Fruit fly (Drosophila melanogaster) whole organism, embryonic: ENCODE data around the gene Wdr59.

Experiments
- Awh ChIP-seq: fragments of 200-800 bp; sonication (Bioruptor generic); IDR thresholded peaks from 2 replicates; pipeline ENCODE4, ENCODE4 v1.3.6; 2022; ENCODE audit warnings: missing biosample characterization, missing genetic modification characterization
- CG15479 ChIP-seq: fragments of 200-800 bp; sonication (Bioruptor generic); optimal IDR thresholded peaks from 3 replicates; lab custom pipeline; 2019; ENCODE audit warnings: missing biosample characterization, mild to moderate bottlenecking, missing genetic modification characterization, moderate library complexity
- CG15601 ChIP-seq: fragments of 200-800 bp; sonication (Bioruptor generic); optimal IDR thresholded peaks from 3 replicates; lab custom pipeline; 2019; ENCODE audit warnings: missing biosample characterization, mild to moderate bottlenecking, missing genetic modification characterization, moderate library complexity
- CG18476 ChIP-seq: fragments of 200-800 bp; sonication (Bioruptor generic); optimal IDR thresholded peaks from 2 replicates; lab custom pipeline; 2016; ENCODE audit warnings: missing biosample characterization, mild to moderate bottlenecking, missing genetic modification characterization
- CG32767 ChIP-seq: fragments of 200-800 bp; sonication (Bioruptor generic); IDR thresholded peaks from 2 replicates; pipeline ENCODE4 v1.3.6; 2022; ENCODE audit warnings: missing biosample characterization, missing genetic modification characterization
- CG3407 ChIP-seq: fragments of 200-800 bp; sonication (Bioruptor generic); optimal IDR thresholded peaks from 2 replicates; lab custom pipeline; 2018; ENCODE audit warnings: missing biosample characterization, mild to moderate bottlenecking, missing genetic modification characterization
- CG4282 ChIP-seq: fragments of 200-800 bp; sonication (Bioruptor generic); optimal IDR thresholded peaks from 2 replicates; lab custom pipeline; 2016; ENCODE audit warnings: missing biosample characterization, missing genetic modification characterization
- CG4360 ChIP-seq: fragments of 200-800 bp; sonication (Bioruptor generic); IDR thresholded peaks from 2 replicates; pipeline ENCODE4 v1.3.6; 2022; ENCODE audit warnings: missing biosample characterization, missing genetic modification characterization
- CG4404 ChIP-seq: fragments of 200-800 bp; sonication (Bioruptor generic); IDR thresholded peaks from 2 replicates; pipeline ENCODE4 v1.3.6; 2022; ENCODE audit warnings: missing biosample characterization, missing genetic modification characterization
- CG7357 ChIP-seq: fragments of 200-800 bp; sonication (Bioruptor generic); IDR thresholded peaks from 3 replicates; pipeline ENCODE4 v1.3.6; 2022; ENCODE audit warnings: missing biosample characterization, missing genetic modification characterization
- CG8281 ChIP-seq: fragments of 200-800 bp; sonication (Bioruptor generic); optimal IDR thresholded peaks from 2 replicates; lab custom pipeline; 2018; ENCODE audit warnings: missing biosample characterization, mild to moderate bottlenecking, missing genetic modification characterization, moderate library complexity
- CG9797 ChIP-seq: fragments of 200-800 bp; sonication (Bioruptor generic); optimal IDR thresholded peaks from 3 replicates; lab custom pipeline; 2018; ENCODE audit warnings: missing biosample characterization, mild to moderate bottlenecking, missing genetic modification characterization
- CTCF ChIP-seq: fragments of 200-800 bp; sonication (Bioruptor generic); optimal IDR thresholded peaks from 2 replicates; lab custom pipeline; 2017; ENCODE audit warnings: missing biosample characterization, mild to moderate bottlenecking, missing genetic modification characterization, moderate library complexity
- Camta ChIP-seq: fragments of 200-800 bp; sonication (Bioruptor generic); optimal IDR thresholded peaks from 2 replicates; lab custom pipeline; 2016; ENCODE audit warnings: missing biosample characterization, missing genetic modification characterization
- D19B ChIP-seq: fragments of 200-800 bp; sonication (Bioruptor generic); optimal IDR thresholded peaks from 2 replicates; lab custom pipeline; 2017; ENCODE audit warnings: missing biosample characterization, mild to moderate bottlenecking, missing genetic modification characterization
- Dek ChIP-seq: fragments of 200-800 bp; sonication (Bioruptor generic); optimal IDR thresholded peaks from 3 replicates; lab custom pipeline; 2019; ENCODE audit warnings: missing biosample characterization, mild to moderate bottlenecking, missing genetic modification characterization, moderate library complexity
- Dip2 ChIP-seq: fragments of 200-800 bp; sonication (Bioruptor generic); IDR thresholded peaks from 2 replicates; pipeline ENCODE4 v1.3.6; 2022; ENCODE audit warnings: missing biosample characterization, missing genetic modification characterization
- Dref ChIP-seq: fragments of 200-800 bp; sonication (Bioruptor generic); IDR thresholded peaks from 2 replicates; pipeline ENCODE4 v1.3.6; 2022; ENCODE audit warnings: missing biosample characterization, missing genetic modification characterization
- E2f2 ChIP-seq: fragments of 200-800 bp; sonication (Bioruptor generic); IDR thresholded peaks from 2 replicates; pipeline ENCODE4 v1.3.6; 2022; ENCODE audit warnings: missing biosample characterization, missing genetic modification characterization
- Fer2 ChIP-seq: fragments of 200-800 bp; sonication (Bioruptor generic); optimal IDR thresholded peaks from 2 replicates; lab custom pipeline; 2018; ENCODE audit warnings: missing biosample characterization, mild to moderate bottlenecking, missing genetic modification characterization, moderate library complexity
- Fer3 ChIP-seq: fragments of 200-800 bp; sonication (Bioruptor generic); optimal IDR thresholded peaks from 2 replicates; lab custom pipeline; 2018; ENCODE audit warnings: missing biosample characterization, mild to moderate bottlenecking, missing genetic modification characterization, moderate library complexity
- Gsc ChIP-seq: fragments of 200-800 bp; sonication (Bioruptor generic); IDR thresholded peaks from 2 replicates; pipeline ENCODE4 v1.3.6; 2022; ENCODE audit warnings: missing biosample characterization, missing genetic modification characterization
- Gug ChIP-seq: fragments of 200-800 bp; sonication (Bioruptor generic); IDR thresholded peaks from 4 replicates; pipeline ENCODE4 v1.3.6; 2022; ENCODE audit warnings: missing biosample characterization, missing genetic modification characterization
- Kr ChIP-seq: fragments of 200-800 bp; sonication (Bioruptor generic); optimal IDR thresholded peaks from 2 replicates; lab custom pipeline; 2017; ENCODE audit warnings: missing biosample characterization, mild to moderate bottlenecking, missing genetic modification characterization
- MBD-R2 ChIP-seq: fragments of 200-800 bp; sonication (Bioruptor generic); IDR thresholded peaks from 2 replicates; pipeline ENCODE4 v1.3.6; 2022; ENCODE audit warnings: missing biosample characterization, missing genetic modification characterization
- Med ChIP-seq: fragments of 200-800 bp; sonication (Bioruptor generic); peaks from one replicate; lab custom pipeline; 2016; ENCODE audit warnings: missing biosample characterization, missing genetic modification characterization, mild to moderate bottlenecking, inconsistent platforms, moderate library complexity
- Oli ChIP-seq: fragments of 200-800 bp; sonication (Bioruptor generic); optimal IDR thresholded peaks from 2 replicates; lab custom pipeline; 2018; ENCODE audit warnings: missing biosample characterization, mild to moderate bottlenecking, missing genetic modification characterization, moderate library complexity
- Poxn ChIP-seq: fragments of 200-800 bp; sonication (Bioruptor generic); IDR thresholded peaks from 2 replicates; pipeline ENCODE4 v1.3.6; 2022; ENCODE audit warnings: missing biosample characterization, missing genetic modification characterization
- Ravus ChIP-seq: fragments of 200-800 bp; sonication (Bioruptor generic); IDR thresholded peaks from 2 replicates; pipeline ENCODE4 v1.3.6; 2022; ENCODE audit warnings: missing biosample characterization, missing genetic modification characterization
- Sry-β ChIP-seq: fragments of 200-800 bp; sonication (Bioruptor generic); optimal IDR thresholded peaks from 2 replicates; lab custom pipeline; 2018; ENCODE audit warnings: missing biosample characterization, mild to moderate bottlenecking, missing genetic modification characterization, moderate library complexity
- Ssrp ChIP-seq: fragments of 200-800 bp; sonication (Bioruptor generic); optimal IDR thresholded peaks from 2 replicates; lab custom pipeline; 2018; ENCODE audit warnings: missing biosample characterization, mild to moderate bottlenecking, missing genetic modification characterization, moderate library complexity
- al ChIP-seq: fragments of 200-800 bp; sonication (Bioruptor generic); IDR thresholded peaks from 2 replicates; pipeline ENCODE4 v1.3.6; 2022; ENCODE audit warnings: missing biosample characterization, missing genetic modification characterization
- bab2 ChIP-seq: fragments of 200-800 bp; sonication (Bioruptor generic); optimal IDR thresholded peaks from 2 replicates; lab custom pipeline; 2016; ENCODE audit warnings: missing biosample characterization, missing genetic modification characterization
- cato ChIP-seq: fragments of 200-800 bp; sonication (Bioruptor generic); optimal IDR thresholded peaks from 2 replicates; lab custom pipeline; 2016; ENCODE audit warnings: missing biosample characterization, missing genetic modification characterization, borderline replicate concordance
- caup ChIP-seq: fragments of 200-800 bp; sonication (Bioruptor generic); optimal IDR thresholded peaks from 3 replicates; lab custom pipeline; 2017; ENCODE audit warnings: missing biosample characterization, mild to moderate bottlenecking, missing genetic modification characterization, moderate library complexity; ENCODE audit not compliant: severe bottlenecking
- chif ChIP-seq, 2 experiments: fragments of 200-800 bp; sonication (Bioruptor generic); optimal IDR thresholded peaks; 3 replicates each; lab custom pipeline; 2016; ENCODE audit warnings: missing biosample characterization in 2 of 2, missing genetic modification characterization in 2 of 2
- crp ChIP-seq, 2 experiments: fragments of 200-800 bp; sonication (Bioruptor generic); optimal IDR thresholded peaks; 2 replicates in 1 of 2; 3 replicates in 1 of 2; lab custom pipeline; 2017; ENCODE audit warnings: missing biosample characterization in 2 of 2, missing genetic modification characterization in 2 of 2, mild to moderate bottlenecking in 1 of 2, moderate library complexity in 1 of 2
- dmrt99B ChIP-seq: fragments of 200-800 bp; sonication (Bioruptor generic); optimal IDR thresholded peaks from 2 replicates; lab custom pipeline; 2018; ENCODE audit warnings: missing biosample characterization, mild to moderate bottlenecking, missing genetic modification characterization, moderate library complexity
- esg ChIP-seq: fragments of 200-800 bp; sonication (Bioruptor generic); conservative IDR thresholded peaks from 2 replicates; pipeline ENCODE4 v1.3.6; 2022; ENCODE audit warnings: missing biosample characterization, missing genetic modification characterization
- ewg ChIP-seq: fragments of 200-800 bp; sonication (Bioruptor generic); optimal IDR thresholded peaks from 3 replicates; lab custom pipeline; 2017; ENCODE audit warnings: mild to moderate bottlenecking, missing biosample characterization, missing genetic modification reagents, missing genetic modification characterization
- gce ChIP-seq: fragments of 200-800 bp; sonication (Bioruptor generic); IDR thresholded peaks from 3 replicates; pipeline ENCODE4 v1.3.6; 2022; ENCODE audit warnings: missing biosample characterization, missing genetic modification characterization
- gro ChIP-seq: fragments of 200-800 bp; sonication (Bioruptor generic); optimal IDR thresholded peaks from 2 replicates; lab custom pipeline; 2016; ENCODE audit warnings: missing biosample characterization, missing genetic modification characterization
- mirr ChIP-seq: fragments of 200-800 bp; sonication (Bioruptor generic); optimal IDR thresholded peaks from 3 replicates; lab custom pipeline; 2018; ENCODE audit warnings: missing biosample characterization, mild to moderate bottlenecking, missing genetic modification characterization
- nmo ChIP-seq: fragments of 200-800 bp; sonication (Bioruptor generic); optimal IDR thresholded peaks from 2 replicates; lab custom pipeline; 2018; ENCODE audit warnings: missing biosample characterization, mild to moderate bottlenecking, missing genetic modification characterization, moderate library complexity
- pb ChIP-seq: fragments of 200-800 bp; sonication (Bioruptor generic); optimal IDR thresholded peaks from 3 replicates; lab custom pipeline; 2016; ENCODE audit warnings: missing biosample characterization, missing genetic modification characterization
- psq ChIP-seq: fragments of 200-800 bp; sonication (Bioruptor generic); optimal IDR thresholded peaks from 2 replicates; lab custom pipeline; 2017; ENCODE audit warnings: missing biosample characterization, missing genetic modification characterization
- sens-2 ChIP-seq: fragments of 200-800 bp; sonication (Bioruptor generic); IDR thresholded peaks from 2 replicates; pipeline ENCODE4 v1.3.6; 2022; ENCODE audit warnings: missing biosample characterization, missing genetic modification characterization
- sisA ChIP-seq: fragments of 200-800 bp; sonication (Bioruptor generic); IDR thresholded peaks from 2 replicates; pipeline ENCODE4 v1.3.6; 2022; ENCODE audit warnings: missing biosample characterization, missing genetic modification characterization
- ssp ChIP-seq: fragments of 200-800 bp; sonication (Bioruptor generic); IDR thresholded peaks from 2 replicates; pipeline ENCODE4 v1.3.6; 2022; ENCODE audit warnings: missing biosample characterization, missing genetic modification characterization
- vvl ChIP-seq: fragments of 200-800 bp; sonication (Bioruptor generic); IDR thresholded peaks from 2 replicates; pipeline ENCODE4 v1.3.6; 2022; ENCODE audit warnings: missing biosample characterization, missing genetic modification characterization
- wor ChIP-seq: fragments of 200-800 bp; sonication (Bioruptor generic); IDR thresholded peaks from 2 replicates; pipeline ENCODE4 v1.3.6; 2022; ENCODE audit warnings: missing biosample characterization, missing genetic modification characterization
- zen ChIP-seq: fragments of 200-800 bp; sonication (Bioruptor generic); optimal IDR thresholded peaks from 3 replicates; lab custom pipeline; 2018; ENCODE audit warnings: missing biosample characterization, mild to moderate bottlenecking, missing genetic modification characterization, moderate library complexity

The Wdr59 gene

dm6 chr2L:11123499-11123898 is 32.3 kb downstream of the Wdr59 start, which contains the start of the genes Csl4 and Nup160 (continued):
- TF ChIP-seq Camta (peak; percentile 68), caup (GFP tag; lab: Kevin White, UChicago) (peak; percentile 74), mirr (GFP tag; lab: Kevin White, UChicago) (no peak), Ssrp (tag; lab: Kevin White, UChicago) (peak; percentile 51), Kr (no peak), pb (GFP tag; lab: Kevin White, UChicago) (peak; percentile 55), D19B (no peak), CG7357 (GFP tag; lab: Robert Waterston, UW) (peak; percentile 34; the same call in 1 of the 3 replicates), ssp (GFP tag; lab: Robert Waterston, UW) (peak; percentile 51), CG15601 (tag; lab: Kevin White, UChicago) (no peak), Dek (tag; lab: Kevin White, UChicago) (peak; percentile 43), CG15479 (no peak), sisA (GFP tag; lab: Robert Waterston, UW) (peak; percentile 61), E2f2 (GFP tag; lab: Robert Waterston, UW) (peak; percentile 67), vvl (GFP tag; lab: Robert Waterston, UW) (peak; percentile 87), nmo (GFP tag; lab: Kevin White, UChicago) (peak; percentile 77), Awh (peak; percentile 55; the same call in 1 of the 2 replicates), bab2 (GFP tag; lab: Kevin White, UChicago) (peak; percentile 88), esg (peak; percentile 62), al (GFP tag; lab: Robert Waterston, UW) (peak; percentile 69), gce (GFP tag; lab: Robert Waterston, UW) (no peak), CG4404 (GFP tag; lab: Robert Waterston, UW) (peak; percentile 18; the same call in 1 of the 2 replicates), ewg (peak; percentile 64), CG32767 (GFP tag; lab: Robert Waterston, UW) (no peak), chif (GFP tag; optimal IDR thresholded peaks at IDR 0.05; lab: Kevin White, UChicago) (peak; percentile 78 to 79), Fer3 (tag; lab: Kevin White, UChicago) (peak; percentile 69), sens-2 (GFP tag; lab: Robert Waterston, UW) (no peak), CTCF (GFP tag; lab: Kevin White, UChicago) (peak; percentile 23), Dref (GFP tag; lab: Robert Waterston, UW) (peak; percentile 29; the same call in 1 of the 2 replicates), psq (GFP tag; lab: Kevin White, UChicago) (peak; percentile 26), CG4360 (GFP tag; lab: Robert Waterston, UW) (no peak), Fer2 (tag; lab: Kevin White, UChicago) (peak; percentile 57), Gsc (no peak), Med (GFP tag; lab: Kevin White, UChicago) (peak; percentile 98), CG18476 (GFP tag; lab: Kevin White, UChicago) (peak; percentile 68), crp (GFP tag; optimal IDR thresholded peaks at IDR 0.05; lab: Kevin White, UChicago) (peak in 1 of 2 experiments; percentile 49), zen (peak; percentile 68), Dip2 (no peak), CG3407 (GFP tag; lab: Kevin White, UChicago) (no peak), CG8281 (no peak), dmrt99B (no peak), Sry-β (GFP tag; lab: Kevin White, UChicago) (peak; percentile 38), Ravus (GFP tag; lab: Robert Waterston, UW) (peak; percentile 16), cato (GFP tag; lab: Kevin White, UChicago) (peak; percentile 67), Poxn (no peak; the same call in 1 of the 2 replicates), wor (GFP tag; lab: Robert Waterston, UW) (peak; percentile 37; the same call in 1 of the 2 replicates), CG9797 (peak; percentile 62), CG4282 (GFP tag; lab: Kevin White, UChicago) (peak; percentile 55), Oli (tag; lab: Kevin White, UChicago) (peak; percentile 51), MBD-R2 (peak; percentile 93), Gug (peak; percentile 66; the same call in 2 of the 4 replicates), gro (GFP tag; lab: Kevin White, UChicago) (peak; percentile 92)
